Fruit fly (Drosophila melanogaster) whole organism, embryonic: ENCODE results near the gene CG31321.

Source experiments
- ATbp ChIP-seq: fragments of 200-800 bp; sonication (Bioruptor generic); optimal IDR thresholded peaks from 2 replicates; lab custom pipeline; 2017; ENCODE audit warnings: missing biosample characterization, mild to moderate bottlenecking, missing genetic modification characterization, missing genetic modification reagents
- CG11696 ChIP-seq: fragments of 200-800 bp; sonication (Bioruptor generic); IDR thresholded peaks from 2 replicates; pipeline ENCODE4 v1.3.6; 2022; ENCODE audit warnings: missing biosample characterization, missing genetic modification characterization
- CG1233 ChIP-seq: fragments of 200-800 bp; sonication (Bioruptor generic); optimal IDR thresholded peaks from 4 replicates; lab custom pipeline; 2018; ENCODE audit warnings: missing biosample characterization, mild to moderate bottlenecking, missing genetic modification characterization
- CG13287 ChIP-seq: fragments of 200-800 bp; sonication (Bioruptor generic); IDR thresholded peaks from 2 replicates; pipeline ENCODE4 v1.3.6; 2022; ENCODE audit warnings: missing biosample characterization, missing genetic modification characterization; ENCODE audit not compliant: partially characterized antibody
- CG13775 ChIP-seq: fragments of 200-800 bp; sonication (Bioruptor generic); optimal IDR thresholded peaks from 3 replicates; lab custom pipeline; 2017; ENCODE audit warnings: missing biosample characterization, mild to moderate bottlenecking, missing genetic modification characterization
- CG1602 ChIP-seq: fragments of 200-800 bp; sonication (Bioruptor generic); optimal IDR thresholded peaks from 3 replicates; lab custom pipeline; 2016; ENCODE audit warnings: missing biosample characterization, missing genetic modification characterization
- CG17612 ChIP-seq: fragments of 200-800 bp; sonication (Bioruptor generic); IDR thresholded peaks from 2 replicates; pipeline ENCODE4 v1.3.6; 2022; ENCODE audit warnings: missing biosample characterization, missing genetic modification characterization
- CG2120 ChIP-seq: fragments of 200-800 bp; sonication (Bioruptor generic); optimal IDR thresholded peaks from 3 replicates; lab custom pipeline; 2016; ENCODE audit warnings: missing biosample characterization, missing genetic modification characterization
- CG33213 ChIP-seq: fragments of 200-800 bp; sonication (Bioruptor generic); optimal IDR thresholded peaks from 3 replicates; lab custom pipeline; 2016; ENCODE audit warnings: missing biosample characterization, missing genetic modification characterization
- CG5245 ChIP-seq: fragments of 200-800 bp; sonication (Bioruptor generic); optimal IDR thresholded peaks from 3 replicates; lab custom pipeline; 2016; ENCODE audit warnings: missing biosample characterization, missing genetic modification characterization
- CG6689 ChIP-seq: fragments of 200-800 bp; sonication (Bioruptor generic); IDR thresholded peaks from 2 replicates; pipeline ENCODE4 v1.3.6; 2022; ENCODE audit warnings: missing biosample characterization, missing genetic modification characterization
- CG7357 ChIP-seq: fragments of 200-800 bp; sonication (Bioruptor generic); IDR thresholded peaks from 3 replicates; pipeline ENCODE4 v1.3.6; 2022; ENCODE audit warnings: missing biosample characterization, missing genetic modification characterization
- CG7372 ChIP-seq: fragments of 200-800 bp; sonication (Bioruptor generic); IDR thresholded peaks from 2 replicates; pipeline ENCODE4 v1.3.6; 2022; ENCODE audit warnings: missing biosample characterization, missing genetic modification characterization
- CG8944 ChIP-seq: fragments of 200-800 bp; sonication (Bioruptor generic); optimal IDR thresholded peaks from 3 replicates; lab custom pipeline; 2016; ENCODE audit warnings: missing biosample characterization, missing genetic modification characterization
- CHES-1-like ChIP-seq: fragments of 200-800 bp; sonication (Bioruptor generic); optimal IDR thresholded peaks from 2 replicates; lab custom pipeline; 2016; ENCODE audit warnings: missing biosample characterization, missing genetic modification characterization
- Dek ChIP-seq: fragments of 200-800 bp; sonication (Bioruptor generic); optimal IDR thresholded peaks from 3 replicates; lab custom pipeline; 2019; ENCODE audit warnings: missing biosample characterization, mild to moderate bottlenecking, missing genetic modification characterization, moderate library complexity
- Drgx ChIP-seq: fragments of 200-800 bp; sonication (Bioruptor generic); IDR thresholded peaks from 2 replicates; pipeline ENCODE4 v1.3.6; 2022; ENCODE audit warnings: missing biosample characterization, missing genetic modification characterization
- Hey ChIP-seq: fragments of 200-800 bp; sonication (Bioruptor generic); optimal IDR thresholded peaks from 3 replicates; lab custom pipeline; 2018; ENCODE audit warnings: missing biosample characterization, mild to moderate bottlenecking, missing genetic modification characterization
- Hr51 ChIP-seq, 2 experiments: fragments of 200-800 bp; sonication (Bioruptor generic); optimal IDR thresholded peaks; 2 replicates in 1 of 2; 3 replicates in 1 of 2; lab custom pipeline; 2016 to 2018; ENCODE audit warnings: missing biosample characterization in 2 of 2, missing genetic modification characterization in 2 of 2, mild to moderate bottlenecking in 1 of 2, moderate library complexity in 1 of 2
- Lhr ChIP-seq: fragments of 200-800 bp; sonication (Bioruptor generic); optimal IDR thresholded peaks from 3 replicates; lab custom pipeline; 2017; ENCODE audit warnings: mild to moderate bottlenecking, missing biosample characterization, missing genetic modification reagents, missing genetic modification characterization
- Lim3 ChIP-seq: fragments of 200-800 bp; sonication (Bioruptor generic); IDR thresholded peaks from 2 replicates; pipeline ENCODE4 v1.3.6; 2022; ENCODE audit warnings: missing biosample characterization, missing genetic modification characterization
- Mrtf ChIP-seq: fragments of 200-800 bp; sonication (Bioruptor generic); IDR thresholded peaks from 3 replicates; pipeline ENCODE4 v1.3.6; 2022; ENCODE audit warnings: missing biosample characterization, missing genetic modification characterization
- NC2α ChIP-seq: fragments of 200-800 bp; sonication (Bioruptor generic); optimal IDR thresholded peaks from 2 replicates; lab custom pipeline; 2016; ENCODE audit warnings: missing biosample characterization, missing genetic modification characterization
- NFAT ChIP-seq: fragments of 200-800 bp; sonication (Bioruptor generic); IDR thresholded peaks from 2 replicates; pipeline ENCODE4 v1.3.6; 2022; ENCODE audit warnings: missing biosample characterization, missing genetic modification characterization
- Nf-YA ChIP-seq: fragments of 200-800 bp; sonication (Bioruptor generic); IDR thresholded peaks from 2 replicates; pipeline ENCODE4 v1.3.6; 2022; ENCODE audit warnings: missing biosample characterization, missing genetic modification characterization
- Nf-YB ChIP-seq: fragments of 200-800 bp; sonication (Bioruptor generic); optimal IDR thresholded peaks from 3 replicates; lab custom pipeline; 2019; ENCODE audit warnings: missing biosample characterization, mild to moderate bottlenecking, missing genetic modification characterization, moderate library complexity
- Ravus ChIP-seq: fragments of 200-800 bp; sonication (Bioruptor generic); IDR thresholded peaks from 2 replicates; pipeline ENCODE4 v1.3.6; 2022; ENCODE audit warnings: missing biosample characterization, missing genetic modification characterization
- Rx ChIP-seq: fragments of 200-800 bp; sonication (Bioruptor generic); IDR thresholded peaks from 2 replicates; pipeline ENCODE4 v1.3.6; 2022; ENCODE audit warnings: missing biosample characterization, missing genetic modification characterization
- Side ChIP-seq: fragments of 200-800 bp; sonication (Bioruptor generic); optimal IDR thresholded peaks from 2 replicates; lab custom pipeline; 2016; ENCODE audit warnings: missing biosample characterization, missing genetic modification characterization
- Sin3A ChIP-seq: fragments of >200 bp; optimal IDR thresholded peaks from 2 replicates; lab custom pipeline; 2018
- Sox102F ChIP-seq: fragments of 200-800 bp; sonication (Bioruptor generic); optimal IDR thresholded peaks from 2 replicates; lab custom pipeline; 2018; ENCODE audit warnings: missing biosample characterization, mild to moderate bottlenecking, missing genetic modification characterization, moderate library complexity
- Sry-β ChIP-seq: fragments of 200-800 bp; sonication (Bioruptor generic); optimal IDR thresholded peaks from 2 replicates; lab custom pipeline; 2018; ENCODE audit warnings: missing biosample characterization, mild to moderate bottlenecking, missing genetic modification characterization, moderate library complexity
- TFAM ChIP-seq: fragments of 200-800 bp; sonication (Bioruptor generic); optimal IDR thresholded peaks from 2 replicates; lab custom pipeline; 2017; ENCODE audit warnings: missing biosample characterization, missing genetic modification characterization, inconsistent platforms
- Usf ChIP-seq: fragments of 200-800 bp; sonication (Bioruptor generic); optimal IDR thresholded peaks from 2 replicates; lab custom pipeline; 2017; ENCODE audit warnings: missing genotype, missing biosample characterization, missing genetic modification characterization
- ap ChIP-seq: fragments of 200-800 bp; sonication (Bioruptor generic); IDR thresholded peaks from 2 replicates; pipeline ENCODE4 v1.3.6; 2022; ENCODE audit warnings: missing biosample characterization, missing genetic modification characterization
- bab2 ChIP-seq: fragments of 200-800 bp; sonication (Bioruptor generic); optimal IDR thresholded peaks from 2 replicates; lab custom pipeline; 2016; ENCODE audit warnings: missing biosample characterization, missing genetic modification characterization
- btn ChIP-seq: fragments of 200-800 bp; sonication (Bioruptor generic); optimal IDR thresholded peaks from 2 replicates; lab custom pipeline; 2016; ENCODE audit warnings: missing biosample characterization, missing genetic modification characterization
- cad ChIP-seq: fragments of >200 bp; optimal IDR thresholded peaks from 2 replicates; lab custom pipeline; 2017; ENCODE audit warnings: missing biosample characterization, missing genetic modification characterization
- dmrt99B ChIP-seq: fragments of 200-800 bp; sonication (Bioruptor generic); optimal IDR thresholded peaks from 2 replicates; lab custom pipeline; 2018; ENCODE audit warnings: missing biosample characterization, mild to moderate bottlenecking, missing genetic modification characterization, moderate library complexity
- esg ChIP-seq: fragments of 200-800 bp; sonication (Bioruptor generic); conservative IDR thresholded peaks from 2 replicates; pipeline ENCODE4 v1.3.6; 2022; ENCODE audit warnings: missing biosample characterization, missing genetic modification characterization
- eve ChIP-seq, 2 experiments: fragments of >200 bp; optimal IDR thresholded peaks; 2 replicates each; lab custom pipeline; 2017; ENCODE audit warnings: missing biosample characterization in 2 of 2, missing genetic modification characterization in 2 of 2
- hth ChIP-seq: fragments of >200 bp; optimal IDR thresholded peaks from 2 replicates; lab custom pipeline; 2017; ENCODE audit warnings: inconsistent platforms
- oc ChIP-seq: fragments of 200-800 bp; sonication (Bioruptor generic); optimal IDR thresholded peaks from 2 replicates; lab custom pipeline; 2018; ENCODE audit warnings: missing biosample characterization, mild to moderate bottlenecking, missing genetic modification characterization, moderate library complexity
- onecut ChIP-seq: fragments of 200-800 bp; sonication (Bioruptor generic); IDR thresholded peaks from 2 replicates; pipeline ENCODE4 v1.3.6; 2022; ENCODE audit warnings: missing biosample characterization, missing genetic modification characterization
- pnt ChIP-seq: fragments of 200-800 bp; sonication (Bioruptor generic); optimal IDR thresholded peaks from 3 replicates; lab custom pipeline; 2016; ENCODE audit warnings: missing biosample characterization, missing genetic modification characterization
- sens ChIP-seq: fragments of 200-800 bp; sonication (Bioruptor generic); peaks from one replicate; lab custom pipeline; 2016; ENCODE audit warnings: missing biosample characterization, missing genetic modification characterization
- sr ChIP-seq: fragments of 200-800 bp; sonication (Bioruptor generic); IDR thresholded peaks from 3 replicates; pipeline ENCODE4 v1.3.6; 2022; ENCODE audit warnings: missing biosample characterization, missing genetic modification characterization
- stwl ChIP-seq: fragments of 200-800 bp; sonication (Bioruptor generic); optimal IDR thresholded peaks from 3 replicates; lab custom pipeline; 2018; ENCODE audit warnings: missing biosample characterization, mild to moderate bottlenecking, missing genetic modification characterization, moderate library complexity
- tin ChIP-seq: fragments of 200-800 bp; sonication (Bioruptor generic); optimal IDR thresholded peaks from 3 replicates; lab custom pipeline; 2016; ENCODE audit warnings: missing biosample characterization, missing genetic modification characterization
- trh ChIP-seq: fragments of 200-800 bp; sonication (Bioruptor generic); optimal IDR thresholded peaks from 2 replicates; lab custom pipeline; 2016; ENCODE audit warnings: missing biosample characterization, missing genetic modification characterization
- wdn ChIP-seq: fragments of 200-800 bp; sonication (Bioruptor generic); IDR thresholded peaks from 2 replicates; pipeline ENCODE4 v1.3.6; 2022; ENCODE audit warnings: missing biosample characterization, missing genetic modification characterization
- yki ChIP-seq: fragments of >200 bp; optimal IDR thresholded peaks from 3 replicates; lab custom pipeline; 2018

CG31321 gene

DNA sequence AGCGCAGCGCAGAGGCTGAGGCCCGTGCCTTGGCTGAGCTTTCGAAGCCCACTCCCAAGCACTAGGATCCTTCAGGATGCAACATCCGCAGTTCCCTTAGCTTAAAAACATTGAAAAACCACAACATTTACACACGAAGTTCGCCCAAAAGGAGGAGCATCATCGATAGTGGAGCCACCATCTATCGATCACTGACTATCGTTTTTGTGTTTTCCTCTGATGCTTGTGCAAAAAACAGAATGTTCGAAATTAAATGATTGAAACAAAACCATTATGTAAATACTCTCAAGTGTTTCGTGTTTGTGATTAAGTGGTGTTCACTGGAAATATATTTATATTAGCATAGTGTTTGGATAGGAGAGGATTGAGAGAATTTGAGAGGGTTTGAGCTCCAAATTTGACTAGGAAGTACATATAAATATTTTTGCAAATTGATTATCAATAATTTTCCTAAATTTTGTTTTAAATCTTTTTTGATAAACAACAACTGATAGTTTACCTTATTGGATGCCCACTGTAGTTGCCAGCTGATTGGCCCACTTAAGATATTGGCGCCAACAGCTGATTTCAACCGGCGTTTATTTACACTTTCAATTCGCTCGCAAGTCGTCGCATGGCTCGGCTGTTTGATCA, 17.4 kb downstream of the CG31321 start, which contains the start of gene spn-B (continued):
- TF ChIP-seq Side (GFP tag; lab: Kevin White, UChicago) (peak; percentile 73), Rx (GFP tag; lab: Robert Waterston, UW) (no peak), sens (GFP tag; lab: Kevin White, UChicago) (peak; percentile 98), yki (lab: Kevin White, UChicago) (no peak), Dek (peak; percentile 69), hth (no peak), CG33213 (GFP tag; lab: Kevin White, UChicago) (peak; percentile 59), Lim3 (GFP tag; lab: Robert Waterston, UW) (no peak; the same call in 1 of the 2 replicates), Sry-β (GFP tag; lab: Kevin White, UChicago) (no peak), Hr51 (GFP tag; optimal IDR thresholded peaks at IDR 0.05; lab: Kevin White, UChicago) (peak; percentile 71 to 82), CG13287 (GFP tag; lab: Robert Waterston, UW) (peak; percentile 18), CG7372 (GFP tag; lab: Robert Waterston, UW) (peak; percentile 50; the same call in 1 of the 2 replicates), tin (GFP tag; lab: Kevin White, UChicago) (peak; percentile 70), Mrtf (peak; percentile 13; the same call in 1 of the 3 replicates), trh (GFP tag; lab: Kevin White, UChicago) (no peak), Usf (GFP tag; lab: Kevin White, UChicago) (peak; percentile 25), CG2120 (GFP tag; lab: Kevin White, UChicago) (peak; percentile 82), wdn (peak; percentile 68; the same call in 1 of the 2 replicates), CG5245 (GFP tag; lab: Kevin White, UChicago) (peak; percentile 25), ATbp (GFP tag; lab: Kevin White, UChicago) (peak; percentile 67), Nf-YB (GFP tag; lab: Kevin White, UChicago) (peak; percentile 68), CG7357 (GFP tag; lab: Robert Waterston, UW) (peak; percentile 31; the same call in 1 of the 3 replicates), sr (GFP tag; lab: Robert Waterston, UW) (0 out of 3 replicates have a peak, but pooled peaks have one; percentile 19), Nf-YA (GFP tag; lab: Robert Waterston, UW) (peak; percentile 44; the same call in 1 of the 2 replicates), dmrt99B (tag; lab: Kevin White, UChicago) (peak; percentile 83), eve (GFP tag; optimal IDR thresholded peaks at IDR 0.05; lab: Kevin White, UChicago) (no peak), ap (GFP tag; lab: Robert Waterston, UW) (peak; percentile 20; the same call in 1 of the 2 replicates), NC2α (no peak), NFAT (GFP tag; lab: Robert Waterston, UW) (peak; percentile 21; the same call in 1 of the 2 replicates), CG13775 (GFP tag; lab: Kevin White, UChicago) (peak; percentile 83), stwl (tag; lab: Kevin White, UChicago) (peak; percentile 19), CHES-1-like (GFP tag; lab: Kevin White, UChicago) (no peak), cad (GFP tag; lab: Kevin White, UChicago) (no peak), Sox102F (peak; percentile 84), Ravus (no peak; the same call in 1 of the 2 replicates), esg (GFP tag; lab: Robert Waterston, UW) (peak; percentile 69), pnt (peak; percentile 24), Sin3A (lab: Kevin White, UChicago) (no peak), Drgx (peak; percentile 75; the same call in 1 of the 2 replicates), CG6689 (GFP tag; lab: Robert Waterston, UW) (peak; percentile 67), Lhr (GFP tag; lab: Kevin White, UChicago) (peak; percentile 13), btn (GFP tag; lab: Kevin White, UChicago) (peak; percentile 20), oc (tag; lab: Kevin White, UChicago) (no peak), CG8944 (GFP tag; lab: Kevin White, UChicago) (no peak), TFAM (GFP tag; lab: Kevin White, UChicago) (no peak), CG17612 (peak; percentile 13; the same call in 1 of the 2 replicates), CG1602 (GFP tag; lab: Kevin White, UChicago) (peak; percentile 54), bab2 (peak; percentile 71), CG11696 (no peak), onecut (GFP tag; lab: Robert Waterston, UW) (peak; percentile 53), Hey (tag; lab: Kevin White, UChicago) (no peak), CG1233 (peak; percentile 74)
